Worm (Caenorhabditis elegans) whole organism, L4 larva: ENCODE data around the gene fbxb-97.
A peak's percentile ranks its signal among the peaks of the same experiment; 100 is the strongest.

Experiments
- F26F4.8 ChIP-seq: fragments of 200-800 bp; sonication (Bioruptor generic); conservative IDR thresholded peaks from 2 replicates; pipeline ENCODE4 v1.3.6; 2022; ENCODE audit warnings: missing genetic modification characterization, missing compliant biosample characterization
- F37D6.2 ChIP-seq: sonication (generic microtip); optimal IDR thresholded peaks from 2 replicates; lab custom pipeline; 2016; ENCODE audit warnings: mild to moderate bottlenecking, missing genetic modification characterization, missing compliant biosample characterization
- F44E2.7 ChIP-seq: fragments of 200-800 bp; sonication (Bioruptor generic); IDR thresholded peaks from 2 replicates; pipeline ENCODE4 v2.1.2; 2022; ENCODE audit warnings: missing genetic modification characterization, missing compliant biosample characterization
- R02D3.7 ChIP-seq: fragments of 150-350 bp; sonication (generic microtip); optimal IDR thresholded peaks from 3 replicates; lab custom pipeline; 2014; ENCODE audit warnings: missing biosample characterization, missing genetic modification characterization
- Y105C5A.15 ChIP-seq: fragments of 200-800 bp; sonication (Bioruptor generic); IDR thresholded peaks from 2 replicates; pipeline ENCODE4 v1.3.6; 2022; ENCODE audit warnings: missing genetic modification characterization, missing compliant biosample characterization
- ZK546.5 ChIP-seq, 2 experiments: sonication (generic microtip); optimal IDR thresholded peaks; 2 replicates each; lab custom pipeline; 2017; ENCODE audit warnings: missing biosample characterization in 2 of 2, missing genetic modification characterization in 2 of 2
- aly-2 ChIP-seq: sonication (generic microtip); optimal IDR thresholded peaks from 2 replicates; lab custom pipeline; 2018; ENCODE audit warnings: missing biosample characterization, missing genetic modification characterization
- attf-4 ChIP-seq: sonication (generic microtip); optimal IDR thresholded peaks from 3 replicates; lab custom pipeline; 2017; ENCODE audit warnings: missing biosample characterization, missing genetic modification characterization
- ceh-32 ChIP-seq: sonication (generic microtip); optimal IDR thresholded peaks from 2 replicates; lab custom pipeline; 2016; ENCODE audit warnings: mild to moderate bottlenecking, missing genetic modification characterization, missing compliant biosample characterization; ENCODE audit not compliant: poor library complexity
- ceh-62 ChIP-seq: sonication (generic microtip); optimal IDR thresholded peaks from 2 replicates; lab custom pipeline; 2017; ENCODE audit warnings: missing biosample characterization, missing genetic modification characterization
- cey-2 ChIP-seq: sonication (generic microtip); optimal IDR thresholded peaks from 3 replicates; lab custom pipeline; 2017; ENCODE audit warnings: missing genetic modification characterization, mild to moderate bottlenecking, missing compliant biosample characterization, antibody characterized with exemption, borderline replicate concordance; ENCODE audit not compliant: insufficient read depth
- daf-12 ChIP-seq: fragments of 150-350 bp; optimal IDR thresholded peaks from 2 replicates; lab custom pipeline; 2014; ENCODE audit warnings: missing biosample characterization, missing genetic modification reagents, missing genetic modification characterization
- daf-19 ChIP-seq: fragments of 200-800 bp; sonication (Bioruptor generic); conservative IDR thresholded peaks from 2 replicates; pipeline ENCODE4 v1.3.6; 2022; ENCODE audit warnings: missing genetic modification characterization, missing compliant biosample characterization
- dmd-6 ChIP-seq: fragments of 200-800 bp; sonication (Bioruptor generic); IDR thresholded peaks from 2 replicates; pipeline ENCODE4 v1.3.6; 2022; ENCODE audit warnings: missing genetic modification reagents, missing genetic modification characterization, missing compliant biosample characterization
- dpl-1 ChIP-seq: fragments of 150-350 bp; optimal IDR thresholded peaks from 2 replicates; lab custom pipeline; 2014; ENCODE audit warnings: missing biosample characterization, missing genetic modification reagents, missing genetic modification characterization
- duxl-1 ChIP-seq: sonication (generic microtip); optimal IDR thresholded peaks from 2 replicates; lab custom pipeline; 2016; ENCODE audit warnings: mild to moderate bottlenecking, missing genetic modification characterization, moderate library complexity, missing compliant biosample characterization; ENCODE audit not compliant: poor library complexity
- dve-1 ChIP-seq: sonication (generic microtip); optimal IDR thresholded peaks from 2 replicates; lab custom pipeline; 2017; ENCODE audit warnings: antibody characterized with exemption, mild to moderate bottlenecking, missing genetic modification characterization, missing compliant biosample characterization; ENCODE audit not compliant: insufficient read depth
- egl-43 ChIP-seq: fragments of 200-800 bp; sonication (Bioruptor generic); IDR thresholded peaks from 2 replicates; pipeline ENCODE4 v1.3.6; 2022; ENCODE audit warnings: missing genetic modification reagents, missing genetic modification characterization, missing compliant biosample characterization
- fos-1 ChIP-seq: fragments of 150-350 bp; optimal IDR thresholded peaks from 2 replicates; lab custom pipeline; 2014; ENCODE audit warnings: missing biosample characterization, missing genetic modification characterization
- hif-1 ChIP-seq, 2 experiments: sonication (generic microtip); optimal IDR thresholded peaks; 2 replicates each; lab custom pipeline; 2016 to 2017; ENCODE audit warnings: missing compliant biosample characterization in 2 of 2, missing genetic modification characterization in 2 of 2, missing genetic modification reagents in 2 of 2, missing genotype in 2 of 2, mild to moderate bottlenecking in 1 of 2
- hmg-1.1 ChIP-seq: fragments of 200-800 bp; sonication (Bioruptor generic); IDR thresholded peaks from 2 replicates; pipeline ENCODE4 v1.3.6; 2022; ENCODE audit warnings: missing genetic modification reagents, missing genetic modification characterization, missing compliant biosample characterization
- madf-9 ChIP-seq: fragments of 200-800 bp; sonication (Bioruptor generic); conservative IDR thresholded peaks from 2 replicates; pipeline ENCODE4 v1.3.6; 2022; ENCODE audit warnings: missing genetic modification reagents, missing genetic modification characterization, missing compliant biosample characterization
- mdl-1 ChIP-seq, 2 experiments: fragments of 150-350 bp in 1 of 2; sonication (generic microtip) in 1 of 2; optimal IDR thresholded peaks; 2 replicates each; lab custom pipeline; 2014 to 2017; ENCODE audit warnings: missing biosample characterization in 2 of 2, missing genetic modification characterization in 2 of 2
- mep-1 ChIP-seq: fragments of 150-350 bp; sonication (generic microtip); optimal IDR thresholded peaks from 3 replicates; lab custom pipeline; 2014; ENCODE audit warnings: missing biosample characterization, missing genetic modification characterization
- mxl-3 ChIP-seq: fragments of 200-800 bp; sonication (Bioruptor generic); optimal IDR thresholded peaks from 2 replicates; lab custom pipeline; 2018; ENCODE audit warnings: mild to moderate bottlenecking, missing genetic modification characterization, missing compliant biosample characterization
- nhr-102 ChIP-seq: sonication (generic microtip); optimal IDR thresholded peaks from 2 replicates; lab custom pipeline; 2016; ENCODE audit warnings: mild to moderate bottlenecking, missing genetic modification characterization, moderate library complexity, missing compliant biosample characterization
- nhr-111 ChIP-seq: fragments of 200-800 bp; sonication (Bioruptor generic); optimal IDR thresholded peaks from 2 replicates; lab custom pipeline; 2018; ENCODE audit warnings: mild to moderate bottlenecking, missing genetic modification characterization, missing compliant biosample characterization
- nhr-28 ChIP-seq: fragments of 150-350 bp; optimal IDR thresholded peaks from 2 replicates; lab custom pipeline; 2014; ENCODE audit warnings: missing biosample characterization, missing genetic modification characterization
- nhr-41 ChIP-seq: fragments of 200-800 bp; sonication (Bioruptor generic); IDR thresholded peaks from 2 replicates; pipeline ENCODE4 v1.3.6; 2022; ENCODE audit warnings: missing genetic modification reagents, missing genetic modification characterization, missing compliant biosample characterization
- nhr-42 ChIP-seq: fragments of 200-800 bp; sonication (Bioruptor generic); IDR thresholded peaks from 2 replicates; pipeline ENCODE4 v1.3.6; 2022; ENCODE audit warnings: missing genetic modification characterization, missing compliant biosample characterization
- pqm-1 ChIP-seq: sonication (generic microtip); optimal IDR thresholded peaks from 2 replicates; lab custom pipeline; 2017; ENCODE audit warnings: missing biosample characterization, missing genetic modification characterization
- tag-97 ChIP-seq: fragments of 200-800 bp; sonication (Bioruptor generic); IDR thresholded peaks from 2 replicates; pipeline ENCODE4 v1.3.6; 2022; ENCODE audit warnings: missing genetic modification characterization, missing compliant biosample characterization
- unc-130 ChIP-seq: sonication (generic microtip); optimal IDR thresholded peaks from 2 replicates; lab custom pipeline; 2016; ENCODE audit warnings: missing genetic modification reagents, missing genetic modification characterization, missing compliant biosample characterization
- unc-62 ChIP-seq, 3 experiments: fragments of 150-350 bp in 1 of 3; sonication (generic microtip); optimal IDR thresholded peaks in 2 of 3; peaks in 1 of 3; 1 replicate in 1 of 3; 2 replicates in 2 of 3; lab custom pipeline; 2014 to 2017; ENCODE audit warnings: missing biosample characterization in 3 of 3, missing genetic modification characterization in 3 of 3, missing genetic modification reagents in 3 of 3, missing genotype in 1 of 3
- vab-7 ChIP-seq: fragments of 200-800 bp; sonication (Bioruptor generic); IDR thresholded peaks from 2 replicates; pipeline ENCODE4 v1.3.6; 2022; ENCODE audit warnings: missing genetic modification reagents, missing genetic modification characterization, missing compliant biosample characterization
- zag-1 ChIP-seq: fragments of 150-350 bp; optimal IDR thresholded peaks from 2 replicates; lab custom pipeline; 2014; ENCODE audit warnings: missing biosample characterization, missing genetic modification characterization
- zfp-3 ChIP-seq: fragments of 200-800 bp; sonication (Bioruptor generic); conservative IDR thresholded peaks from 2 replicates; pipeline ENCODE4 v1.3.6; 2022; ENCODE audit warnings: missing genetic modification reagents, missing genetic modification characterization, missing compliant biosample characterization
- ztf-11 ChIP-seq: fragments of 150-350 bp; optimal IDR thresholded peaks from 2 replicates; lab custom pipeline; 2014; ENCODE audit warnings: missing biosample characterization, missing genetic modification characterization

fbxb-97 gene

DNA sequence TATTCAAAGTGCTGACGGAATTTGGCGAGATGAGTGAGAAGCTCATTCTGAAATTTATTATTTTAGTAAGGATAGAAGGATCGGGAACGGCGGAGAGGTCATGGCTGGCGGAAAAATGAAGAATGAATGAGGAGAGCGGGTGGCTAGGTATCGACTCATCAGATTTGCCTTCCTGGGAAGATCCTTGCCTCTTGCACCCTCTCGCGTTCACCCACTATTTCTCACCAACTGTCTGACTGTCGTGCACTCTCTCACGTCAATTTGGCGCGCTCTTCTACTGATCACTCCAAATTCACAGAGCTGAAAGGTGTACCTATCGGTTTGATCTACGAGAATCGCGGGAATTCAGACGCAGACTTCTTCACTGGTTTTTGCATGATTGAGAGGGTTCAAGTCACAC is at the start of gene fbxb-97:
Gene fbxb-97, minus strand, starts transcription at position 53 of the 400 bp plus-strand sequence.
- TF ChIP-seq unc-62 (GFP tag; optimal IDR thresholded peaks at IDR 0.05 in 1 of 2; lab: Kevin White, UChicago): peak in 1 of 2 experiments; percentile 10
- no peak for TF ChIP-seq unc-62 (tag; optimal IDR thresholded peaks at IDR 0.05; lab: Kevin White, UChicago)
- TF ChIP-seq mxl-3 (GFP tag; lab: Kevin White, UChicago): no peak
- TF ChIP-seq F44E2.7: no peak
- TF ChIP-seq ZK546.5 (tag; optimal IDR thresholded peaks at IDR 0.05; lab: Kevin White, UChicago): no peak
- no peak for TF ChIP-seq aly-2 (tag; lab: Kevin White, UChicago)
- no peak for TF ChIP-seq vab-7 (GFP tag; lab: Robert Waterston, UW)
- TF ChIP-seq ceh-62 (tag; lab: Kevin White, UChicago): no peak
- TF ChIP-seq cey-2 (tag; lab: Kevin White, UChicago): no peak
- 0 out of 2 replicates have a peak, but pooled peaks have one; percentile 51 for TF ChIP-seq egl-43 (GFP tag; lab: Robert Waterston, UW)
- TF ChIP-seq daf-19: no peak
- no peak for TF ChIP-seq unc-130 (GFP tag; lab: Kevin White, UChicago)
- no peak for TF ChIP-seq nhr-28 (tag; lab: Kevin White, UChicago)
- peak; percentile 91 for TF ChIP-seq duxl-1 (tag; lab: Kevin White, UChicago)
- TF ChIP-seq tag-97 (GFP tag; lab: Robert Waterston, UW): no peak
- no peak for TF ChIP-seq daf-12 (tag; lab: Kevin White, UChicago)
- TF ChIP-seq dve-1: no peak
- no peak for TF ChIP-seq attf-4 (tag; lab: Kevin White, UChicago)
- TF ChIP-seq F37D6.2 (tag; lab: Kevin White, UChicago): no peak
- TF ChIP-seq mdl-1 (tag; optimal IDR thresholded peaks at IDR 0.05; lab: Kevin White, UChicago): no peak
- TF ChIP-seq zfp-3 (GFP tag; lab: Robert Waterston, UW): no peak
- TF ChIP-seq madf-9 (GFP tag; lab: Robert Waterston, UW): no peak
- no peak for TF ChIP-seq nhr-111 (GFP tag; lab: Kevin White, UChicago)
- TF ChIP-seq dpl-1 (GFP tag; lab: Kevin White, UChicago): no peak
- TF ChIP-seq, all 104 proteins: peak for 3

- no peak for TF ChIP-seq pqm-1 (tag; lab: Kevin White, UChicago)
- TF ChIP-seq vab-7 (GFP tag; lab: Robert Waterston, UW): no peak
- TF ChIP-seq zag-1 (tag; lab: Kevin White, UChicago): no peak
- no peak for TF ChIP-seq nhr-102 (tag; lab: Kevin White, UChicago)
- TF ChIP-seq nhr-41 (GFP tag; lab: Robert Waterston, UW): no peak
- TF ChIP-seq hif-1 (tag; optimal IDR thresholded peaks at IDR 0.05; lab: Kevin White, UChicago): no peak
- no peak for TF ChIP-seq dpl-1 (GFP tag; lab: Kevin White, UChicago)
- no peak for TF ChIP-seq mep-1
- TF ChIP-seq hmg-1.1 (GFP tag; lab: Robert Waterston, UW): no peak
These were observed 47.8 kb upstream of the fbxb-97 start, which contains the start of gene math-25 for ce11 chrII:1895762-1896161. TSS of gene math-25 (plus strand) at chrII:1896062.

DNA sequence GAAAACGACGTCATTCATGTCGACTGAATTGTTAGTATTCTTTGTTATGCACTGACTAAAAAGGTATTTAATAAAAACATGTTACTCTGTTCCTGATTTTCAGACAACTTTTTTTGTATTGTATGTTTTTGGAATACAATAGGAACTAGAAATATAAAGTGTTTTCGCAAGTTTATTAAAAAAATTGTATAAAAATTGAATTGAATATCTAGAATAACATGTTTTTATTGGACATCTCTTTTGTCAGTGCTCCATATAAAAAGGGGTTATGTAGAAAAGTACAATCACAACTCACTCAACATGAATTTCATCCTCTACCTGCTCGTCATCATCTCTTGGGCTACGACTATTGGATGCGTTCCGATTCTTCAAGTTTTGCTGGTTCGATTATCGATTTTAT is 47.3 kb upstream of the fbxb-97 start, which contains the start of gene C46F9.5:
Gene C46F9.5, plus strand, starts transcription at position 301 of the 400 bp plus-strand sequence.
- TF ChIP-seq ZK546.5 (tag; optimal IDR thresholded peaks at IDR 0.05; lab: Kevin White, UChicago) (no peak), ztf-11 (tag; lab: Kevin White, UChicago) (no peak), Y105C5A.15 (no peak), F26F4.8 (GFP tag; lab: Robert Waterston, UW) (no peak), nhr-42 (no peak), ceh-32 (tag; lab: Kevin White, UChicago) (no peak), R02D3.7 (tag; lab: Kevin White, UChicago) (no peak), nhr-28 (tag; lab: Kevin White, UChicago) (no peak), fos-1 (no peak), dmd-6 (no peak), duxl-1 (tag; lab: Kevin White, UChicago) (no peak)
